Fruit fly (Drosophila melanogaster) whole organism, embryonic: ENCODE results near the gene nmdyn-D7.

Experiments used
- Antp ChIP-seq: fragments of 200-800 bp; sonication (Bioruptor generic); optimal IDR thresholded peaks from 3 replicates; lab custom pipeline; 2016; ENCODE audit warnings: missing biosample characterization, missing genetic modification characterization
- B-H1 ChIP-seq: fragments of 200-800 bp; sonication (Bioruptor generic); IDR thresholded peaks from 3 replicates; pipeline ENCODE4 v1.3.6; 2022; ENCODE audit warnings: missing biosample characterization, missing genetic modification characterization
- CG10366 ChIP-seq: fragments of 200-800 bp; sonication (Bioruptor generic); IDR thresholded peaks from 2 replicates; pipeline ENCODE4 v1.3.6; 2022; ENCODE audit warnings: missing biosample characterization, missing genetic modification characterization
- CG10462 ChIP-seq: fragments of 200-800 bp; sonication (Bioruptor generic); optimal IDR thresholded peaks from 2 replicates; lab custom pipeline; 2016; ENCODE audit warnings: missing biosample characterization, missing genetic modification characterization
- CG12659 ChIP-seq: fragments of 200-800 bp; sonication (Bioruptor generic); optimal IDR thresholded peaks from 3 replicates; lab custom pipeline; 2017; ENCODE audit warnings: mild to moderate bottlenecking, missing biosample characterization, missing genetic modification reagents, missing genetic modification characterization
- CG13424 ChIP-seq: fragments of 200-800 bp; sonication (Bioruptor generic); optimal IDR thresholded peaks from 2 replicates; lab custom pipeline; 2019; ENCODE audit warnings: missing biosample characterization, mild to moderate bottlenecking, missing genetic modification characterization, moderate library complexity
- CG14014 ChIP-seq: fragments of 200-800 bp; sonication (Bioruptor generic); IDR thresholded peaks from 2 replicates; pipeline ENCODE4 v1.3.6; 2022; ENCODE audit warnings: missing biosample characterization, missing genetic modification characterization
- CG14667 ChIP-seq: fragments of 200-800 bp; sonication (Bioruptor generic); IDR thresholded peaks from 2 replicates; pipeline ENCODE4 v1.3.6; 2022; ENCODE audit warnings: missing biosample characterization, missing genetic modification characterization
- CG15073 ChIP-seq: fragments of 200-800 bp; sonication (Bioruptor generic); optimal IDR thresholded peaks from 2 replicates; lab custom pipeline; 2016; ENCODE audit warnings: missing biosample characterization, missing genetic modification characterization
- CG1602 ChIP-seq: fragments of 200-800 bp; sonication (Bioruptor generic); optimal IDR thresholded peaks from 3 replicates; lab custom pipeline; 2016; ENCODE audit warnings: missing biosample characterization, missing genetic modification characterization
- CG17385 ChIP-seq: fragments of 200-800 bp; sonication (Bioruptor generic); optimal IDR thresholded peaks from 3 replicates; lab custom pipeline; 2018; ENCODE audit warnings: missing biosample characterization, mild to moderate bottlenecking, missing genetic modification characterization
- CG2875 ChIP-seq: fragments of 200-800 bp; sonication (Bioruptor generic); optimal IDR thresholded peaks from 2 replicates; lab custom pipeline; 2017; ENCODE audit warnings: missing biosample characterization, mild to moderate bottlenecking, missing genetic modification characterization, missing genetic modification reagents
- CG3407 ChIP-seq: fragments of 200-800 bp; sonication (Bioruptor generic); optimal IDR thresholded peaks from 2 replicates; lab custom pipeline; 2018; ENCODE audit warnings: missing biosample characterization, mild to moderate bottlenecking, missing genetic modification characterization
- CG34422 ChIP-seq: fragments of 200-800 bp; sonication (Bioruptor generic); IDR thresholded peaks from 3 replicates; pipeline ENCODE4 v1.3.6; 2022; ENCODE audit warnings: missing biosample characterization, missing genetic modification characterization
- CG4328 ChIP-seq: fragments of 200-800 bp; sonication (Bioruptor generic); optimal IDR thresholded peaks from 3 replicates; lab custom pipeline; 2017; ENCODE audit warnings: missing biosample characterization, missing genetic modification reagents, missing genetic modification characterization
- CG7271 ChIP-seq: fragments of 200-800 bp; sonication (Bioruptor generic); optimal IDR thresholded peaks from 2 replicates; lab custom pipeline; 2018; ENCODE audit warnings: missing biosample characterization, mild to moderate bottlenecking, missing genetic modification characterization, moderate library complexity
- CG7987 ChIP-seq: fragments of 200-800 bp; sonication (Bioruptor generic); optimal IDR thresholded peaks from 2 replicates; lab custom pipeline; 2018; ENCODE audit warnings: missing biosample characterization, mild to moderate bottlenecking, missing genetic modification characterization, moderate library complexity
- CG8765 ChIP-seq: fragments of 200-800 bp; sonication (Bioruptor generic); IDR thresholded peaks from 2 replicates; pipeline ENCODE4 v1.3.6; 2022; ENCODE audit warnings: missing biosample characterization, missing genetic modification characterization
- E2f2 ChIP-seq: fragments of 200-800 bp; sonication (Bioruptor generic); IDR thresholded peaks from 2 replicates; pipeline ENCODE4 v1.3.6; 2022; ENCODE audit warnings: missing biosample characterization, missing genetic modification characterization
- HLH3B ChIP-seq: fragments of 200-800 bp; sonication (Bioruptor generic); IDR thresholded peaks from 2 replicates; pipeline ENCODE4 v1.3.6; 2022; ENCODE audit warnings: missing biosample characterization, missing genetic modification characterization
- Hsf ChIP-seq: fragments of 200-800 bp; sonication (Bioruptor generic); optimal IDR thresholded peaks from 3 replicates; lab custom pipeline; 2016; ENCODE audit warnings: missing biosample characterization, missing genetic modification characterization
- Jarid2 ChIP-seq: fragments of 200-800 bp; sonication (Bioruptor generic); optimal IDR thresholded peaks from 3 replicates; lab custom pipeline; 2017; ENCODE audit warnings: mild to moderate bottlenecking, missing biosample characterization, missing genetic modification reagents, missing genetic modification characterization
- Lim3 ChIP-seq: fragments of 200-800 bp; sonication (Bioruptor generic); IDR thresholded peaks from 2 replicates; pipeline ENCODE4 v1.3.6; 2022; ENCODE audit warnings: missing biosample characterization, missing genetic modification characterization
- Med ChIP-seq: fragments of 200-800 bp; sonication (Bioruptor generic); peaks from one replicate; lab custom pipeline; 2016; ENCODE audit warnings: missing biosample characterization, missing genetic modification characterization, mild to moderate bottlenecking, inconsistent platforms, moderate library complexity
- Myb ChIP-seq: fragments of 200-800 bp; sonication (Bioruptor generic); optimal IDR thresholded peaks from 2 replicates; lab custom pipeline; 2016; ENCODE audit warnings: missing biosample characterization, missing genetic modification characterization
- NFAT ChIP-seq: fragments of 200-800 bp; sonication (Bioruptor generic); IDR thresholded peaks from 2 replicates; pipeline ENCODE4 v1.3.6; 2022; ENCODE audit warnings: missing biosample characterization, missing genetic modification characterization
- NK7.1 ChIP-seq: fragments of 200-800 bp; sonication (Bioruptor generic); optimal IDR thresholded peaks from 3 replicates; lab custom pipeline; 2016; ENCODE audit warnings: missing biosample characterization, missing genetic modification characterization
- Oaz ChIP-seq: fragments of 200-800 bp; sonication (Bioruptor generic); IDR thresholded peaks from 2 replicates; pipeline ENCODE4 v1.3.6; 2022; ENCODE audit warnings: missing biosample characterization, missing genetic modification characterization
- Opbp ChIP-seq: fragments of 200-800 bp; sonication (Bioruptor generic); IDR thresholded peaks from 3 replicates; pipeline ENCODE4 v1.3.6; 2022; ENCODE audit warnings: missing biosample characterization, missing genetic modification characterization; ENCODE audit not compliant: partially characterized antibody
- Ravus ChIP-seq: fragments of 200-800 bp; sonication (Bioruptor generic); IDR thresholded peaks from 2 replicates; pipeline ENCODE4 v1.3.6; 2022; ENCODE audit warnings: missing biosample characterization, missing genetic modification characterization
- Sox100B ChIP-seq: fragments of 200-800 bp; sonication (Bioruptor generic); optimal IDR thresholded peaks from 3 replicates; lab custom pipeline; 2018; ENCODE audit warnings: missing biosample characterization, mild to moderate bottlenecking, missing genetic modification characterization
- Sry-δ ChIP-seq: fragments of 200-800 bp; sonication (Bioruptor generic); optimal IDR thresholded peaks from 2 replicates; lab custom pipeline; 2016; ENCODE audit warnings: missing biosample characterization, missing genetic modification characterization
- Tbp ChIP-seq: fragments of >200 bp; optimal IDR thresholded peaks from 2 replicates; lab custom pipeline; 2018; ENCODE audit warnings: missing biosample characterization, missing genetic modification characterization
- bigmax ChIP-seq: fragments of 200-800 bp; sonication (Bioruptor generic); optimal IDR thresholded peaks from 2 replicates; lab custom pipeline; 2018; ENCODE audit warnings: missing biosample characterization, mild to moderate bottlenecking, missing genetic modification characterization
- bowl ChIP-seq: fragments of 200-800 bp; sonication (Bioruptor generic); IDR thresholded peaks from 2 replicates; pipeline ENCODE4 v1.3.6; 2022; ENCODE audit warnings: missing biosample characterization, missing genetic modification characterization
- dan ChIP-seq: fragments of 200-800 bp; sonication (Bioruptor generic); IDR thresholded peaks from 2 replicates; pipeline ENCODE4 v1.3.6; 2022; ENCODE audit warnings: missing biosample characterization, missing genetic modification characterization
- dm ChIP-seq: fragments of 200-800 bp; sonication (Bioruptor generic); optimal IDR thresholded peaks from 3 replicates; lab custom pipeline; 2016; ENCODE audit warnings: missing biosample characterization, missing genetic modification characterization
- dmrt99B ChIP-seq: fragments of 200-800 bp; sonication (Bioruptor generic); optimal IDR thresholded peaks from 2 replicates; lab custom pipeline; 2018; ENCODE audit warnings: missing biosample characterization, mild to moderate bottlenecking, missing genetic modification characterization, moderate library complexity
- ewg ChIP-seq: fragments of 200-800 bp; sonication (Bioruptor generic); optimal IDR thresholded peaks from 3 replicates; lab custom pipeline; 2017; ENCODE audit warnings: mild to moderate bottlenecking, missing biosample characterization, missing genetic modification reagents, missing genetic modification characterization
- fd64A ChIP-seq: fragments of 200-800 bp; sonication (Bioruptor generic); optimal IDR thresholded peaks from 3 replicates; lab custom pipeline; 2018; ENCODE audit warnings: missing biosample characterization, mild to moderate bottlenecking, missing genetic modification characterization
- fd96Cb ChIP-seq: fragments of 200-800 bp; sonication (Bioruptor generic); optimal IDR thresholded peaks from 2 replicates; lab custom pipeline; 2018; ENCODE audit warnings: missing biosample characterization, mild to moderate bottlenecking, missing genetic modification characterization, moderate library complexity
- grau ChIP-seq: fragments of 200-800 bp; optimal IDR thresholded peaks from 3 replicates; lab custom pipeline; 2019; ENCODE audit warnings: missing biosample characterization, mild to moderate bottlenecking, missing genetic modification characterization, moderate library complexity
- h ChIP-seq: fragments of >200 bp; optimal IDR thresholded peaks from 2 replicates; lab custom pipeline; 2017
- kay ChIP-seq: fragments of 200-800 bp; sonication (Bioruptor generic); optimal IDR thresholded peaks from 2 replicates; lab custom pipeline; 2016; ENCODE audit warnings: missing biosample characterization, missing genetic modification characterization
- lmd ChIP-seq: fragments of 200-800 bp; sonication (Bioruptor generic); IDR thresholded peaks from 2 replicates; pipeline ENCODE4 v1.3.6; 2022; ENCODE audit warnings: missing biosample characterization, missing genetic modification characterization
- mld ChIP-seq: fragments of 200-800 bp; sonication (Bioruptor generic); IDR thresholded peaks from 3 replicates; pipeline ENCODE4 v1.3.6; 2022; ENCODE audit warnings: missing biosample characterization, missing genetic modification characterization; ENCODE audit not compliant: partially characterized antibody
- nom ChIP-seq: fragments of 200-800 bp; sonication (Bioruptor generic); optimal IDR thresholded peaks from 2 replicates; lab custom pipeline; 2017; ENCODE audit warnings: missing biosample characterization, missing genetic modification characterization, mild to moderate bottlenecking, moderate library complexity, missing genetic modification reagents
- sisA ChIP-seq: fragments of 200-800 bp; sonication (Bioruptor generic); IDR thresholded peaks from 2 replicates; pipeline ENCODE4 v1.3.6; 2022; ENCODE audit warnings: missing biosample characterization, missing genetic modification characterization
- tx ChIP-seq: fragments of 200-800 bp; sonication (Bioruptor generic); optimal IDR thresholded peaks from 2 replicates; lab custom pipeline; 2016; ENCODE audit warnings: missing biosample characterization, missing genetic modification characterization
- usp ChIP-seq: fragments of >200 bp; optimal IDR thresholded peaks from 2 replicates; lab custom pipeline; 2017; ENCODE audit warnings: missing biosample characterization, missing genetic modification characterization
- wor ChIP-seq: fragments of 200-800 bp; sonication (Bioruptor generic); IDR thresholded peaks from 2 replicates; pipeline ENCODE4 v1.3.6; 2022; ENCODE audit warnings: missing biosample characterization, missing genetic modification characterization
- zen ChIP-seq: fragments of 200-800 bp; sonication (Bioruptor generic); optimal IDR thresholded peaks from 3 replicates; lab custom pipeline; 2018; ENCODE audit warnings: missing biosample characterization, mild to moderate bottlenecking, missing genetic modification characterization, moderate library complexity

Gene nmdyn-D7

DNA sequence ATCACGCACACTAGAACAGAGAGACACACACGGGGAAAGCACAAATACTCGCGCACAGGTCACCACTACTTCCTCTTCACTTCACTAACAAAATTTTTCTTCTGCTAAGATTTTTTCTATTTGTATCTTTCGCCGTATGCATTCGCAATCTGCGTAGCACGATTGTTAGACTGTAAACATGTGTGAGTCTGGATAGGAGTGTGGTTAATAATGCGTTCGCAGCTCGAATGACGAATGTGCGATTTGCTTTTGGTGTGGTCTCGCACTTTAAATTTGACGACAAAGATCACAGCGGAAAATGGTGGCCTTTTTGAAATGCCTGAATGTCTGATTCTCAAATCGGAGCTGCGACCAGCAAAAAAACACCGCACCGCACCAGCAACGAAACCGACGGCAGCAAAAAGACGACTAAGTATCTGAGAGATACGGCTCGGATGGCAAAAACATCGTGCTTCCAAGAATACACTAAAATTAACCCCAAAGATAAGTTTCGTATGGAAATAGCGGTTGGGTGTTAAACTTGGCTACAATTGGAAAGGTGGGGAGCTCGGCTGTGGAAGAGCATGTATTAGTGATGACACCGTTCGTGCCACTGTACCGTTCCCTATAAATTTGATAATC lies 25.4 kb downstream of the nmdyn-D7 start, which contains the start of gene Unc-115a (continued):
- TF ChIP-seq fd96Cb (tag; lab: Kevin White, UChicago) (no peak), sisA (GFP tag; lab: Robert Waterston, UW) (no peak), CG7271 (tag; lab: Kevin White, UChicago) (no peak), CG15073 (GFP tag; lab: Kevin White, UChicago) (no peak), CG34422 (no peak), CG13424 (peak; percentile 35), nom (GFP tag; lab: Kevin White, UChicago) (no peak), CG7987 (GFP tag; lab: Kevin White, UChicago) (peak; percentile 67), Jarid2 (peak; percentile 97), dm (GFP tag; lab: Kevin White, UChicago) (peak; percentile 94), ewg (peak; percentile 15), Oaz (GFP tag; lab: Robert Waterston, UW) (no peak), usp (no peak), dan (no peak), CG14667 (GFP tag; lab: Robert Waterston, UW) (no peak), CG10366 (no peak), h (lab: Kevin White, UChicago) (no peak), grau (tag; lab: Kevin White, UChicago) (peak; percentile 50), zen (tag; lab: Kevin White, UChicago) (peak; percentile 67), E2f2 (no peak), Med (GFP tag; lab: Kevin White, UChicago) (peak; percentile 93), CG8765 (GFP tag; lab: Robert Waterston, UW) (no peak), Tbp (GFP tag; lab: Kevin White, UChicago) (no peak), fd64A (GFP tag; lab: Kevin White, UChicago) (no peak), lmd (GFP tag; lab: Robert Waterston, UW) (no peak), B-H1 (GFP tag; lab: Robert Waterston, UW) (no peak), CG14014 (no peak), CG3407 (no peak), Antp (GFP tag; lab: Kevin White, UChicago) (peak; percentile 38), Ravus (GFP tag; lab: Robert Waterston, UW) (no peak), HLH3B (GFP tag; lab: Robert Waterston, UW) (no peak), CG1602 (GFP tag; lab: Kevin White, UChicago) (no peak), CG17385 (GFP tag; lab: Kevin White, UChicago) (no peak), mld (no peak), Lim3 (GFP tag; lab: Robert Waterston, UW) (no peak), Opbp (GFP tag; lab: Robert Waterston, UW) (no peak), bigmax (GFP tag; lab: Kevin White, UChicago) (peak; percentile 86), Myb (GFP tag; lab: Kevin White, UChicago) (peak; percentile 72), Sox100B (GFP tag; lab: Kevin White, UChicago) (no peak), CG4328 (GFP tag; lab: Kevin White, UChicago) (no peak), Sry-δ (peak; percentile 86), wor (GFP tag; lab: Robert Waterston, UW) (no peak), NFAT (no peak), dmrt99B (tag; lab: Kevin White, UChicago) (no peak), bowl (no peak), CG10462 (GFP tag; lab: Kevin White, UChicago) (peak; percentile 46), Hsf (GFP tag; lab: Kevin White, UChicago) (peak; percentile 51), tx (peak; percentile 12), kay (GFP tag; lab: Kevin White, UChicago) (peak; percentile 38), CG12659 (peak; percentile 86), NK7.1 (GFP tag; lab: Kevin White, UChicago) (peak; percentile 10), CG2875 (GFP tag; lab: Kevin White, UChicago) (peak; percentile 27)
